Worm (Caenorhabditis elegans): ENCODE data around the gene tre-3.

ce11 chrV:11711751-11712150, 4.0 kb downstream of the tre-3 start:
- TF ChIP-seq lir-3 (tag; optimal IDR thresholded peaks at IDR 0.05; ENCODE audit: poor library complexity) = no peak
- TF ChIP-seq rnt-1 (tag; optimal IDR thresholded peaks at IDR 0.05) = no peak
- TF ChIP-seq ztf-11 (tag; optimal IDR thresholded peaks at IDR 0.05) = no peak
- TF ChIP-seq skn-1 (tag; optimal IDR thresholded peaks at IDR 0.05) = no peak
- no peak for TF ChIP-seq zag-1 (tag; optimal IDR thresholded peaks at IDR 0.05)
- no peak for TF ChIP-seq egl-27 (tag; optimal IDR thresholded peaks at IDR 0.05)
- TF ChIP-seq ama-1 (optimal IDR thresholded peaks at IDR 0.05) = no peak
- no peak for TF ChIP-seq unc-62 (GFP tag; optimal IDR thresholded peaks at IDR 0.05)
- TF ChIP-seq nhr-76 (tag; optimal IDR thresholded peaks at IDR 0.05) = no peak
